Fruit fly (Drosophila melanogaster) whole organism, embryonic: ENCODE measurements around the gene mbt.

ENCODE experiments used
- Aef1 ChIP-seq: fragments of 200-800 bp; sonication (Bioruptor generic); IDR thresholded peaks from 3 replicates; pipeline ENCODE4 v1.3.6; 2022; ENCODE audit warnings: missing biosample characterization, missing genetic modification characterization
- B-H2 ChIP-seq: fragments of 200-800 bp; sonication (Bioruptor generic); optimal IDR thresholded peaks from 2 replicates; lab custom pipeline; 2018; ENCODE audit warnings: missing biosample characterization, mild to moderate bottlenecking, missing genetic modification characterization
- CG10209 ChIP-seq: fragments of 200-800 bp; sonication (Bioruptor generic); optimal IDR thresholded peaks from 3 replicates; lab custom pipeline; 2017; ENCODE audit warnings: missing biosample characterization, mild to moderate bottlenecking, missing genetic modification characterization, missing genetic modification reagents
- CG11398 ChIP-seq: fragments of 200-800 bp; sonication (Bioruptor generic); optimal IDR thresholded peaks from 2 replicates; lab custom pipeline; 2016; ENCODE audit warnings: missing biosample characterization, missing genetic modification characterization
- CG11504 ChIP-seq: fragments of 200-800 bp; sonication (Bioruptor generic); optimal IDR thresholded peaks from 3 replicates; lab custom pipeline; 2019; ENCODE audit warnings: missing biosample characterization, mild to moderate bottlenecking, missing genetic modification characterization, moderate library complexity
- CG12155 ChIP-seq: fragments of 200-800 bp; sonication (Bioruptor generic); optimal IDR thresholded peaks from 3 replicates; lab custom pipeline; 2016; ENCODE audit warnings: missing biosample characterization, missing genetic modification characterization
- CG12744 ChIP-seq: fragments of 200-800 bp; sonication (Bioruptor generic); optimal IDR thresholded peaks from 2 replicates; lab custom pipeline; 2016; ENCODE audit warnings: missing biosample characterization, missing genetic modification characterization
- CG13296 ChIP-seq: fragments of 200-800 bp; sonication (Bioruptor generic); optimal IDR thresholded peaks from 3 replicates; lab custom pipeline; 2018; ENCODE audit warnings: missing biosample characterization, mild to moderate bottlenecking, missing genetic modification characterization
- CG13424 ChIP-seq: fragments of 200-800 bp; sonication (Bioruptor generic); optimal IDR thresholded peaks from 2 replicates; lab custom pipeline; 2019; ENCODE audit warnings: missing biosample characterization, mild to moderate bottlenecking, missing genetic modification characterization, moderate library complexity
- CG15011 ChIP-seq: fragments of 200-800 bp; sonication (Bioruptor generic); optimal IDR thresholded peaks from 3 replicates; lab custom pipeline; 2018; ENCODE audit warnings: missing biosample characterization, mild to moderate bottlenecking, missing genetic modification characterization
- CG15269 ChIP-seq: fragments of 200-800 bp; sonication (Bioruptor generic); optimal IDR thresholded peaks from 2 replicates; lab custom pipeline; 2018; ENCODE audit warnings: missing biosample characterization, mild to moderate bottlenecking, missing genetic modification characterization, moderate library complexity
- CG17912 ChIP-seq: fragments of 200-800 bp; sonication (Bioruptor generic); optimal IDR thresholded peaks from 2 replicates; lab custom pipeline; 2018; ENCODE audit warnings: missing biosample characterization, mild to moderate bottlenecking, missing genetic modification characterization
- CG18011 ChIP-seq: fragments of 200-800 bp; sonication (Bioruptor generic); optimal IDR thresholded peaks from 2 replicates; lab custom pipeline; 2017; ENCODE audit warnings: missing biosample characterization, missing genetic modification characterization, mild to moderate bottlenecking, moderate library complexity, missing genotype
- CG3847 ChIP-seq: fragments of 200-800 bp; sonication (Bioruptor generic); IDR thresholded peaks from 2 replicates; pipeline ENCODE4 v1.3.6; 2022; ENCODE audit warnings: missing biosample characterization, missing genetic modification characterization
- CG6654 ChIP-seq: fragments of 200-800 bp; sonication (Bioruptor generic); optimal IDR thresholded peaks from 2 replicates; lab custom pipeline; 2017; ENCODE audit warnings: missing biosample characterization, mild to moderate bottlenecking, missing genetic modification characterization
- CG7357 ChIP-seq: fragments of 200-800 bp; sonication (Bioruptor generic); IDR thresholded peaks from 3 replicates; pipeline ENCODE4 v1.3.6; 2022; ENCODE audit warnings: missing biosample characterization, missing genetic modification characterization
- CG7987 ChIP-seq: fragments of 200-800 bp; sonication (Bioruptor generic); optimal IDR thresholded peaks from 2 replicates; lab custom pipeline; 2018; ENCODE audit warnings: missing biosample characterization, mild to moderate bottlenecking, missing genetic modification characterization, moderate library complexity
- CG8290 ChIP-seq, 3 experiments: fragments of 200-800 bp; sonication (Bioruptor generic); optimal IDR thresholded peaks; 2 replicates each; lab custom pipeline; 2016 to 2019; ENCODE audit warnings: missing biosample characterization in 3 of 3, missing genetic modification characterization in 3 of 3, mild to moderate bottlenecking in 2 of 3, moderate library complexity in 1 of 3
- Fer1 ChIP-seq: fragments of 200-800 bp; sonication (Bioruptor generic); optimal IDR thresholded peaks from 2 replicates; lab custom pipeline; 2017; ENCODE audit warnings: missing biosample characterization, mild to moderate bottlenecking, missing genetic modification characterization
- Fer3 ChIP-seq: fragments of 200-800 bp; sonication (Bioruptor generic); optimal IDR thresholded peaks from 2 replicates; lab custom pipeline; 2018; ENCODE audit warnings: missing biosample characterization, mild to moderate bottlenecking, missing genetic modification characterization, moderate library complexity
- Hmx ChIP-seq: fragments of 200-800 bp; sonication (Bioruptor generic); optimal IDR thresholded peaks from 2 replicates; lab custom pipeline; 2016; ENCODE audit warnings: missing biosample characterization, missing genetic modification characterization
- Hsf ChIP-seq: fragments of 200-800 bp; sonication (Bioruptor generic); optimal IDR thresholded peaks from 3 replicates; lab custom pipeline; 2016; ENCODE audit warnings: missing biosample characterization, missing genetic modification characterization
- Kr ChIP-seq: fragments of 200-800 bp; sonication (Bioruptor generic); optimal IDR thresholded peaks from 2 replicates; lab custom pipeline; 2017; ENCODE audit warnings: missing biosample characterization, mild to moderate bottlenecking, missing genetic modification characterization
- Meics ChIP-seq: fragments of 200-800 bp; sonication (Bioruptor generic); optimal IDR thresholded peaks from 2 replicates; lab custom pipeline; 2017; ENCODE audit warnings: missing biosample characterization, mild to moderate bottlenecking, missing genetic modification characterization
- Neu2 ChIP-seq: fragments of 200-800 bp; sonication (Bioruptor generic); optimal IDR thresholded peaks from 3 replicates; lab custom pipeline; 2016; ENCODE audit warnings: missing biosample characterization, missing genetic modification characterization, borderline replicate concordance
- Sox102F ChIP-seq: fragments of 200-800 bp; sonication (Bioruptor generic); optimal IDR thresholded peaks from 2 replicates; lab custom pipeline; 2018; ENCODE audit warnings: missing biosample characterization, mild to moderate bottlenecking, missing genetic modification characterization, moderate library complexity
- Sry-β ChIP-seq: fragments of 200-800 bp; sonication (Bioruptor generic); optimal IDR thresholded peaks from 2 replicates; lab custom pipeline; 2018; ENCODE audit warnings: missing biosample characterization, mild to moderate bottlenecking, missing genetic modification characterization, moderate library complexity
- Trl ChIP-seq, 3 experiments: fragments of >200 bp in 2 of 3; fragments of 200-800 bp in 1 of 3; sonication (Bioruptor generic) in 1 of 3; optimal IDR thresholded peaks; 2 replicates in 1 of 3; 3 replicates in 2 of 3; lab custom pipeline; 2016 to 2017; ENCODE audit warnings: missing biosample characterization in 1 of 3, missing genetic modification characterization in 1 of 3
- Xrp1 ChIP-seq: fragments of 200-800 bp; sonication (Bioruptor generic); IDR thresholded peaks from 2 replicates; pipeline ENCODE4 v1.3.6; 2022; ENCODE audit warnings: missing biosample characterization, missing genetic modification characterization
- YL-1 ChIP-seq: fragments of 200-800 bp; sonication (Bioruptor generic); optimal IDR thresholded peaks from 3 replicates; lab custom pipeline; 2017; ENCODE audit warnings: missing biosample characterization, mild to moderate bottlenecking, missing genetic modification characterization
- ab ChIP-seq: fragments of 200-800 bp; sonication (Bioruptor generic); optimal IDR thresholded peaks from 2 replicates; lab custom pipeline; 2016; ENCODE audit warnings: missing biosample characterization, missing genetic modification characterization
- ato ChIP-seq: fragments of 200-800 bp; sonication (Bioruptor generic); IDR thresholded peaks from 2 replicates; pipeline ENCODE4 v1.3.6; 2022; ENCODE audit warnings: missing biosample characterization, missing genetic modification characterization; ENCODE audit not compliant: partially characterized antibody
- bab2 ChIP-seq: fragments of 200-800 bp; sonication (Bioruptor generic); optimal IDR thresholded peaks from 2 replicates; lab custom pipeline; 2016; ENCODE audit warnings: missing biosample characterization, missing genetic modification characterization
- da ChIP-seq: fragments of 200-800 bp; sonication (Bioruptor generic); optimal IDR thresholded peaks from 2 replicates; lab custom pipeline; 2016; ENCODE audit warnings: missing biosample characterization, missing genetic modification characterization
- dpn ChIP-seq, 2 experiments: fragments of 200-800 bp; sonication (Bioruptor generic); optimal IDR thresholded peaks; 3 replicates each; lab custom pipeline; 2016; ENCODE audit warnings: missing biosample characterization in 2 of 2, missing genetic modification characterization in 2 of 2
- emc ChIP-seq: fragments of 200-800 bp; sonication (Bioruptor generic); optimal IDR thresholded peaks from 2 replicates; lab custom pipeline; 2016; ENCODE audit warnings: missing biosample characterization, missing genetic modification characterization
- gcm ChIP-seq: fragments of 200-800 bp; sonication (Bioruptor generic); optimal IDR thresholded peaks from 2 replicates; lab custom pipeline; 2019; ENCODE audit warnings: missing biosample characterization, mild to moderate bottlenecking, missing genetic modification characterization, moderate library complexity
- gcm2 ChIP-seq: fragments of 200-800 bp; sonication (Bioruptor generic); optimal IDR thresholded peaks from 2 replicates; lab custom pipeline; 2016; ENCODE audit warnings: missing biosample characterization, missing genetic modification characterization
- gt ChIP-seq: fragments of 200-800 bp; sonication (Bioruptor generic); IDR thresholded peaks from 2 replicates; pipeline ENCODE4 v1.3.6; 2022; ENCODE audit warnings: missing biosample characterization, missing genetic modification characterization
- jumu ChIP-seq: fragments of 200-800 bp; sonication (Bioruptor generic); optimal IDR thresholded peaks from 3 replicates; lab custom pipeline; 2016; ENCODE audit warnings: missing biosample characterization, missing genetic modification characterization
- lilli ChIP-seq: fragments of 200-800 bp; sonication (Bioruptor generic); optimal IDR thresholded peaks from 3 replicates; lab custom pipeline; 2016; ENCODE audit warnings: missing biosample characterization, missing genetic modification characterization
- pan ChIP-seq, 4 experiments: fragments of >200 bp in 3 of 4; fragments of 200-800 bp in 1 of 4; sonication (Bioruptor generic) in 1 of 4; optimal IDR thresholded peaks in 3 of 4; IDR thresholded peaks in 1 of 4; 2 replicates each; pipeline versions ENCODE4 v1.3.6 to Lab custom; 2017 to 2022; ENCODE audit warnings: missing biosample characterization in 2 of 4, missing genetic modification characterization in 2 of 4, mixed read lengths in 1 of 4
- ro ChIP-seq: fragments of 200-800 bp; sonication (Bioruptor generic); IDR thresholded peaks from 2 replicates; pipeline ENCODE4 v1.3.6; 2022; ENCODE audit warnings: missing biosample characterization, missing genetic modification characterization
- sens-2 ChIP-seq: fragments of 200-800 bp; sonication (Bioruptor generic); IDR thresholded peaks from 2 replicates; pipeline ENCODE4 v1.3.6; 2022; ENCODE audit warnings: missing biosample characterization, missing genetic modification characterization
- seq ChIP-seq: fragments of 200-800 bp; sonication (Bioruptor generic); IDR thresholded peaks from 2 replicates; pipeline ENCODE4 v1.3.6; 2022; ENCODE audit warnings: missing biosample characterization, missing genetic modification characterization
- sna ChIP-seq: fragments of 200-800 bp; sonication (Bioruptor generic); IDR thresholded peaks from 2 replicates; pipeline ENCODE4 v1.3.6; 2022; ENCODE audit warnings: missing biosample characterization, missing genetic modification characterization; ENCODE audit not compliant: partially characterized antibody
- ssp ChIP-seq: fragments of 200-800 bp; sonication (Bioruptor generic); IDR thresholded peaks from 2 replicates; pipeline ENCODE4 v1.3.6; 2022; ENCODE audit warnings: missing biosample characterization, missing genetic modification characterization
- trem ChIP-seq: fragments of 200-800 bp; optimal IDR thresholded peaks from 3 replicates; lab custom pipeline; 2019; ENCODE audit warnings: missing biosample characterization, mild to moderate bottlenecking, missing genetic modification characterization, moderate library complexity
- wek ChIP-seq: fragments of 200-800 bp; sonication (Bioruptor generic); optimal IDR thresholded peaks from 3 replicates; lab custom pipeline; 2018; ENCODE audit warnings: missing biosample characterization, mild to moderate bottlenecking, missing genetic modification characterization, moderate library complexity
- z ChIP-seq: fragments of 200-800 bp; sonication (Bioruptor generic); IDR thresholded peaks from 3 replicates; pipeline ENCODE4 v1.3.6; 2022; ENCODE audit warnings: missing biosample characterization, missing genetic modification characterization

The mbt gene

DNA sequence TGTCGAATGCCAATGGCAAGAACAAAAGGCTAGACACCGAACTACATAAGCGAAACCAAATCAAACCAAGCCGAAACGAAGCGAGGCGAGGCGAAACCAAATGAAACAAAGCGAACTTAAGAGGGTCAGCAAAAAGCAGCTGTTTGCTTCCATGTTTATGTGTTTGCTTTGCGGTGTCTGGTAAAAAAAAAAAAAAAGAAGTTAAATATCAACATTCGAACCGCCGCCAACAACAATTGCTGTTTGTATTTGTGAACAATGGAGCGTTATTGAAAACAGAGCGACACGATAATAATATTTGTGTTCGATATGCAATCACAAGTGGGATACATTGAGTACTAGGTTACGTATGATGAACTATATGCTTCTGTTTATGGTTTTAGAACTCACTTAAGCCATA lies 36.8 kb upstream of the mbt start:
- TF ChIP-seq Kr: no peak
- no peak for TF ChIP-seq Sry-β (GFP tag; lab: Kevin White, UChicago)
- TF ChIP-seq ro (GFP tag; lab: Robert Waterston, UW): no peak
- TF ChIP-seq Hsf: no peak
- TF ChIP-seq CG13296: peak; percentile 62
- TF ChIP-seq wek: peak; percentile 20
- TF ChIP-seq CG7357 (GFP tag; lab: Robert Waterston, UW): no peak
- TF ChIP-seq z (GFP tag; lab: Robert Waterston, UW): no peak
- peak; percentile 41 for TF ChIP-seq CG7987 (GFP tag; lab: Kevin White, UChicago)
- no peak for TF ChIP-seq emc (GFP tag; lab: Kevin White, UChicago)
- no peak for TF ChIP-seq Aef1 (GFP tag; lab: Robert Waterston, UW)
- TF ChIP-seq CG17912: no peak
- peak; percentile 63 for TF ChIP-seq Meics
- TF ChIP-seq CG15269: peak; percentile 49
- no peak for TF ChIP-seq gcm (GFP tag; lab: Kevin White, UChicago)
- TF ChIP-seq B-H2: peak; percentile 5
- peak; percentile 6 for TF ChIP-seq CG12744
- no peak for TF ChIP-seq Trl (optimal IDR thresholded peaks at IDR 0.05; lab: Kevin White, UChicago)
- TF ChIP-seq Trl (GFP tag; optimal IDR thresholded peaks at IDR 0.05; lab: Kevin White, UChicago): peak; percentile 48
- TF ChIP-seq Sox102F (GFP tag; lab: Kevin White, UChicago): no peak
- no peak for TF ChIP-seq YL-1
- TF ChIP-seq Hmx (GFP tag; lab: Kevin White, UChicago): no peak
- no peak for TF ChIP-seq da
- no peak for TF ChIP-seq ssp (GFP tag; lab: Robert Waterston, UW)
- peak; percentile 6 for TF ChIP-seq CG11398 (GFP tag; lab: Kevin White, UChicago)
- no peak for TF ChIP-seq ab (GFP tag; lab: Kevin White, UChicago)
- TF ChIP-seq CG6654: no peak
- TF ChIP-seq Xrp1 (GFP tag; lab: Robert Waterston, UW): peak; percentile 44; the same call in 1 of the 2 replicates
- TF ChIP-seq gcm2 (GFP tag; lab: Kevin White, UChicago): no peak
- no peak for TF ChIP-seq sna (GFP tag; lab: Robert Waterston, UW)
- TF ChIP-seq CG13424 (tag; lab: Kevin White, UChicago): peak; percentile 13
- no peak for TF ChIP-seq CG12155
- no peak for TF ChIP-seq CG8290 (GFP tag; optimal IDR thresholded peaks at IDR 0.05; lab: Kevin White, UChicago)
- peak in 1 of 2 experiments; percentile 35 for TF ChIP-seq CG8290 (tag; optimal IDR thresholded peaks at IDR 0.05; lab: Kevin White, UChicago)
- TF ChIP-seq dpn (GFP tag; optimal IDR thresholded peaks at IDR 0.05; lab: Kevin White, UChicago): no peak
- TF ChIP-seq sens-2 (GFP tag; lab: Robert Waterston, UW): no peak
- TF ChIP-seq gt (GFP tag; lab: Robert Waterston, UW): no peak
- TF ChIP-seq bab2: no peak
- TF ChIP-seq CG15011 (GFP tag; lab: Kevin White, UChicago): peak; percentile 25
- no peak for TF ChIP-seq Neu2 (GFP tag; lab: Kevin White, UChicago)
- no peak for TF ChIP-seq pan (optimal IDR thresholded peaks at IDR 0.05; lab: Kevin White, UChicago)
- TF ChIP-seq pan (GFP tag; optimal IDR thresholded peaks at IDR 0.05 in 1 of 2, IDR thresholded peaks at IDR 0.05 in 1 of 2): no peak
- no peak for TF ChIP-seq CG3847
- TF ChIP-seq trem: no peak
- no peak for TF ChIP-seq ato
- TF ChIP-seq seq (GFP tag; lab: Robert Waterston, UW): no peak
- TF ChIP-seq jumu (GFP tag; lab: Kevin White, UChicago): peak; percentile 7
- TF ChIP-seq CG18011: no peak
- TF ChIP-seq Fer3 (tag; lab: Kevin White, UChicago): peak; percentile 45
- peak; percentile 1 for TF ChIP-seq CG11504 (tag; lab: Kevin White, UChicago)
- peak; percentile 75 for TF ChIP-seq Fer1 (GFP tag; lab: Kevin White, UChicago)
- no peak for TF ChIP-seq lilli (GFP tag; lab: Kevin White, UChicago)
- peak; percentile 30 for TF ChIP-seq CG10209
